Worm (Caenorhabditis elegans) whole organism, L4/young adult: ENCODE results near the gene pars-1.

Source experiments
- W03F9.2 ChIP-seq: fragments of 150-350 bp; optimal IDR thresholded peaks from 2 replicates; lab custom pipeline; 2014; ENCODE audit warnings: missing biosample characterization, missing genetic modification characterization
- dao-5 ChIP-seq: sonication (generic microtip); optimal IDR thresholded peaks from 2 replicates; lab custom pipeline; 2016; ENCODE audit warnings: missing genotype, missing genetic modification characterization, moderate library complexity, missing compliant biosample characterization
- him-1 ChIP-seq: sonication (generic microtip); optimal IDR thresholded peaks from 2 replicates; lab custom pipeline; 2016; ENCODE audit warnings: missing genotype, missing genetic modification reagents, missing genetic modification characterization, missing compliant biosample characterization

The pars-1 gene

DNA sequence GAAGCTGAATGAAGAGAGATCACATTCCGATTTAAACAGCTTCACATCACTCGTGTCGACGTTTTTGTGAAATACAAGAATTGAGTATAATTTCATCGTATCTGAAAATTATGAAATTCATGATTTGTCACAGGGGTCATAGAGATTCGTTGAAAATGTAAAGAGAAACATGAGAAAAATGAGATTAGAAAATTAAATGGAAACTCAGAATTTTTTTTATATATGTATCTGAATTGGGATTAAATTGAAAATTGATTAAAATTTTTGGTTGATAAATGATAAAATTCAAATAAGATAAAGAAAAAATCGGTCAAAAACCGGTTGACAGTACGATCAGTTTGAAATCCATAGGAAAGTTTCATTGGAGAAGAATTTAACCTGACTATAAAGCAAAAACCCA lies 48.7 kb downstream of the pars-1 start, which contains the start of gene ykt-6:
Gene ykt-6 (minus strand): TSS at position 101 of the 400 bp plus-strand sequence.
- no peak for TF ChIP-seq W03F9.2 (tag; lab: Kevin White, UChicago)

DNA sequence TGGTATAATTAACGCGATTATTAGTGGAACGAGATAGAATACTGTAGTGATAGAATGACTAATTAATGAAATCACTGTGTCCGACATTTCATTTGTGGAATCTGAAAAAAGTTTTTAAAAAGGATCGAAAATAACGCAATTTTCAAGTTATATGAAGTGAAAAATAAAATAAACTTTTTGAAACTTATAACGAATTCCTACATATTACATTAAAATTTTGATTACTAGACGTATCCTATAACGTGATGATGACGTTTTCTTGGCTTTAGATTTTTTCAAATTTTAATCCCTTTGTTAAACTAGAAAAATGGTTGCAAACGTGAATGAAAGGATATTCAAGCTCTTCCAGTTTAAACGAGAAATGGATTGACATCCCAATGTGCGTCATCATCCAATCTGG lies 51.6 kb downstream of the pars-1 start, which contains the start of gene algn-11:
Gene algn-11 (minus strand): TSS at position 101 of the 400 bp plus-strand sequence.
- TF ChIP-seq W03F9.2 (tag; lab: Kevin White, UChicago) (no peak), him-1 (tag; lab: Kevin White, UChicago) (no peak), dao-5 (no peak)
